Fruit fly (Drosophila melanogaster) whole organism, pupa: ENCODE data around the gene Ran-like.

ENCODE experiments used
- CG15710 ChIP-seq: fragments of 200-800 bp; sonication (Bioruptor generic); optimal IDR thresholded peaks from 2 replicates; lab custom pipeline; 2018; ENCODE audit warnings: missing biosample characterization, mild to moderate bottlenecking, missing genetic modification characterization, moderate library complexity
- CG34367 ChIP-seq: fragments of 200-800 bp; sonication (Bioruptor generic); optimal IDR thresholded peaks from 2 replicates; lab custom pipeline; 2018; ENCODE audit warnings: missing biosample characterization, mild to moderate bottlenecking, missing genetic modification characterization
- CG8301 ChIP-seq: fragments of 200-800 bp; sonication (Bioruptor generic); optimal IDR thresholded peaks from 2 replicates; lab custom pipeline; 2018; ENCODE audit warnings: missing biosample characterization, mild to moderate bottlenecking, missing genetic modification characterization
- EcR ChIP-seq: fragments of 200-800 bp; sonication (Bioruptor generic); optimal IDR thresholded peaks from 3 replicates; lab custom pipeline; 2019; ENCODE audit warnings: missing biosample characterization, missing genetic modification characterization, mild to moderate bottlenecking, moderate library complexity, missing genetic modification reagents
- rn ChIP-seq: fragments of 200-800 bp; sonication (Bioruptor generic); IDR thresholded peaks from 2 replicates; pipeline ENCODE4 v1.3.6; 2022; ENCODE audit warnings: missing biosample characterization, missing genetic modification characterization

DNA sequence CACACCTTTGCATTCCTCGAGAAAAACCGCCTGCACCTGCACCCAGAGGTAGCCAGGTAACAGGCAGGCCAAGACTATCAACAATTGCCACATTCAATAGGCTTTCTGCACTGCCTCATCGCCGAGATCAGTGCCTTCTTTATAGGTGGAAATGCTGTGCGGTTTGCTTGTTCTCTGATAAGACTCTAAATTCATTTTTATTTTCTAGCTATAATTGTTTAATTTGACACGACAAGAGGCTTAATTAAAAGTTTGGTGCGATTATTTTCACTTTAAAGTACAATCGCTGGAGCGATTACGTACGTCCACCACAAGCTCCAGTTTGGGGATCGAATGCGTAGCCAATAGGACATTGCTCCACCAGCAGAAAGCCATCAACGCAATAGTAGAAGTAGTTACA is 42.2 kb upstream of the Ran-like start, which contains the start of gene CG42729:
- TF ChIP-seq CG8301 (tag; lab: Kevin White, UChicago) (no peak), rn (GFP tag; lab: Robert Waterston, UW) (no peak), CG34367 (tag; lab: Kevin White, UChicago) (no peak), EcR (GFP tag; lab: Kevin White, UChicago) (no peak), CG15710 (tag; lab: Kevin White, UChicago) (no peak)
